Worm (Caenorhabditis elegans): Measurements from ENCODE around the gene D1005.4.

The D1005.4 gene

ce11 chrX:1503698-1504501 is 18.3 kb upstream of the D1005.4 start (continued):
- no peak for TF ChIP-seq egl-13 (tag; optimal IDR thresholded peaks at IDR 0.05)
- peak; percentile 80 for TF ChIP-seq nhr-90 (tag; optimal IDR thresholded peaks at IDR 0.05; ENCODE audit: poor library complexity)
- no peak for TF ChIP-seq unc-98 (GFP tag; IDR thresholded peaks at IDR 0.05)
- no peak for TF ChIP-seq sup-37 (GFP tag; optimal IDR thresholded peaks at IDR 0.05)
- TF ChIP-seq lir-3 (tag; optimal IDR thresholded peaks at IDR 0.05; ENCODE audit: poor library complexity) = peak; percentile 44
- TF ChIP-seq aha-1 (tag; optimal IDR thresholded peaks at IDR 0.05) = no peak
- TF ChIP-seq hlh-4 (tag; optimal IDR thresholded peaks at IDR 0.05) = no peak
- peak; percentile 37 for TF ChIP-seq C04F5.9 (tag; optimal IDR thresholded peaks at IDR 0.05)
- no peak for TF ChIP-seq lin-15B (tag; optimal IDR thresholded peaks at IDR 0.05)
- peak in 2 of 6 experiments; percentile 60 to 87 for TF ChIP-seq elt-3 (tag; optimal IDR thresholded peaks at IDR 0.05)
- peak; percentile 61 for TF ChIP-seq nhr-47 (tag; optimal IDR thresholded peaks at IDR 0.05)
- no peak for TF ChIP-seq nhr-77 (tag; optimal IDR thresholded peaks at IDR 0.05)
- peak; percentile 3 for TF ChIP-seq xbp-1 (tag; optimal IDR thresholded peaks at IDR 0.05)
- TF ChIP-seq unc-62 (GFP tag; optimal IDR thresholded peaks at IDR 0.05) = no peak
- TF ChIP-seq vab-15 (tag; optimal IDR thresholded peaks at IDR 0.05) = peak; percentile 77
- TF ChIP-seq nhr-20 (tag; optimal IDR thresholded peaks at IDR 0.05) = peak; percentile 62
- no peak for TF ChIP-seq nhr-28 (tag; optimal IDR thresholded peaks at IDR 0.05)
- peak; percentile 55 for TF ChIP-seq rnt-1 (tag; optimal IDR thresholded peaks at IDR 0.05)
- TF ChIP-seq sox-4 (tag; optimal IDR thresholded peaks at IDR 0.05) = no peak
- TF ChIP-seq snu-23 (GFP tag; optimal IDR thresholded peaks at IDR 0.05) = peak; percentile 72
- peak; percentile 32 for TF ChIP-seq tbx-2 (tag; optimal IDR thresholded peaks at IDR 0.05)
- no peak for TF ChIP-seq nhr-76 (tag; optimal IDR thresholded peaks at IDR 0.05)
- TF ChIP-seq dpl-1 (GFP tag; optimal IDR thresholded peaks at IDR 0.05) = peak in 2 of 3 experiments; percentile 1 to 11
- peak; percentile 38 for TF ChIP-seq jun-1 (tag; optimal IDR thresholded peaks at IDR 0.05)
- TF ChIP-seq zag-1 (tag; optimal IDR thresholded peaks at IDR 0.05) = no peak
- peak; percentile 84 for TF ChIP-seq pax-3 (tag; optimal IDR thresholded peaks at IDR 0.05)
- peak; percentile 38 for TF ChIP-seq elt-2 (tag; optimal IDR thresholded peaks at IDR 0.05)
- TF ChIP-seq C16A3.4 (tag; optimal IDR thresholded peaks at IDR 0.05) = peak; percentile 69
- no peak for TF ChIP-seq dsc-1 (tag; optimal IDR thresholded peaks at IDR 0.05)
- peak; percentile 85 for TF ChIP-seq nhr-85 (tag)
- TF ChIP-seq zip-4 (GFP tag; optimal IDR thresholded peaks at IDR 0.05) = peak; percentile 47
- peak; percentile 79 for TF ChIP-seq nhr-19 (GFP tag; conservative IDR thresholded peaks at IDR 0.05)
- TF ChIP-seq lin-35 (GFP tag; optimal IDR thresholded peaks at IDR 0.05) = peak in 1 of 2 experiments; percentile 73
- peak; percentile 61 for TF ChIP-seq grh-1 (GFP tag; IDR thresholded peaks at IDR 0.05)
- TF ChIP-seq ets-5 (GFP tag; IDR thresholded peaks at IDR 0.05) = no peak
- no peak for TF ChIP-seq efl-3 (GFP tag; optimal IDR thresholded peaks at IDR 0.05)
- no peak for TF ChIP-seq fkh-4 (tag; optimal IDR thresholded peaks at IDR 0.05; ENCODE audit: borderline replicate concordance)
- TF ChIP-seq nhr-84 (tag; optimal IDR thresholded peaks at IDR 0.05) = no peak
- peak; percentile 59 for TF ChIP-seq ztf-4 (tag; optimal IDR thresholded peaks at IDR 0.05)
- TF ChIP-seq isw-1 (GFP tag; IDR thresholded peaks at IDR 0.05) = peak; percentile 25; the same call in 1 of the 2 replicates
- no peak for TF ChIP-seq ceh-90 (tag; optimal IDR thresholded peaks at IDR 0.05)
- no peak for TF ChIP-seq sptf-1 (tag; optimal IDR thresholded peaks at IDR 0.05)
- no peak for TF ChIP-seq unc-30 (tag; optimal IDR thresholded peaks at IDR 0.05)
- peak; percentile 90 for TF ChIP-seq hlh-17 (GFP tag; optimal IDR thresholded peaks at IDR 0.05; ENCODE audit: borderline replicate concordance)
- no peak for TF ChIP-seq efl-1 (optimal IDR thresholded peaks at IDR 0.05)
- TF ChIP-seq efl-1 (GFP tag; optimal IDR thresholded peaks at IDR 0.05 in 1 of 2) = peak in 1 of 2 experiments; percentile 93
- TF ChIP-seq nhr-11 (tag; optimal IDR thresholded peaks at IDR 0.05) = peak; percentile 35
- no peak for TF ChIP-seq nhr-12 (tag; optimal IDR thresholded peaks at IDR 0.05)
- TF ChIP-seq fos-1 (tag; optimal IDR thresholded peaks at IDR 0.05) = no peak

Measured in whole organism, L1 larva.